Fruit fly (Drosophila melanogaster): ENCODE results near the gene CG46320.

Gene CG46320

DNA sequence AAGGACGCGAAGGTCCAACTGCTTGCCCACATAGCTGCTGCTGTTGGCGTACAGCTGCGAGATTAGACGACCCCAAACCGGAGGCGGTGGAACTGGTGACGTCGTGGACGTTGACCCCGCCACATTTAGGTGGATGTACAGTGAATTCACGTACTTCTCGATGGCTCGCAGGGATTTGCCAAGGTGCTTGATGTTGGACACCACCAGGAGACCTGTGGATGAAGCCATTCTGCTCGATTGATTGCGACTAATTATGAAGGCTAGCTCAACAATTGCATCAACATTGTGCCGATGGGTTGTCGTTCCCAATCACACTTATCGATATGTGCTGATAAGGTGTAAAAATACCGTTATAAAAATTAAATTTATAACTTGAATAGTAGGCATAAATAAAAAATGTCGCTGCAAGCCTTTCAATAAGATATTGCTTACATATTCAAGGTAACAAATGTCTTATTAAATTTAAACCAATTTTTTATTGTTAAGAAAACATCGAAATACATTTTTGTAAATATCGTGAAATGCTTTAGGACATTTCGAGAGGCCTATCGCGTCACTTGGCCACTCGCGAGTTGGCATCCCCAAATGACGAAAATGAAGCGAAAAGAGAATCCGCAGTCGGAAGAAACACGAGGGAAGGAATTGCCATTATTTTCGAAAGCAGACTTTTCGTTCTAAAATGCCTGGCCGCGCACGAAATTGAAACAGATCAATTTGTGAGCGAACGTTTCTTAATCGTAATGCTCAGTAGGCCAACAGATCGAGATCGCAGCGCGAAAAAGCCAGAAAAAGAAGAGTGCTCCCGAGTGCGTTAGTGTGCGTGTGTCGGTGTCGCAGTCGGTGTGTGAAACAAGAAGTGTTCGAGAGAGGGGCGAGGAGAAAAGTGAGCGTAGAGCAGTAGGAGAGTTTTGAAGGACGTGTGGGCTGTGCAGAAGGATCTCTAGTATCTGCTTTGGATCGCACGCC, 104.9 kb downstream of the CG46320 start, which contains the start of the genes Ppat-Dpck and scny:
TSS of gene Ppat-Dpck (minus strand) at position 263 of the 966 bp plus-strand sequence.
TSS of gene scny (plus strand) at position 471 of the 966 bp plus-strand sequence.
- no peak for TF ChIP-seq CG9705 (GFP tag; optimal IDR thresholded peaks at IDR 0.05)
- peak in 1 of 2 experiments; percentile 43 for TF ChIP-seq foxo (GFP tag; optimal IDR thresholded peaks at IDR 0.05)
- TF ChIP-seq GATAd (GFP tag; optimal IDR thresholded peaks at IDR 0.05) = no peak
- TF ChIP-seq Rel (GFP tag; optimal IDR thresholded peaks at IDR 0.05) = no peak
- peak; percentile 21 for TF ChIP-seq Rel (tag; optimal IDR thresholded peaks at IDR 0.05)
- no peak for TF ChIP-seq usp (GFP tag; optimal IDR thresholded peaks at IDR 0.05)
- TF ChIP-seq dsf (GFP tag; optimal IDR thresholded peaks at IDR 0.05; ENCODE audit: borderline replicate concordance) = no peak
- TF ChIP-seq sage (GFP tag; optimal IDR thresholded peaks at IDR 0.05) = no peak
- peak; percentile 1 for TF ChIP-seq OdsH (GFP tag; optimal IDR thresholded peaks at IDR 0.05)
- TF ChIP-seq woc (GFP tag; optimal IDR thresholded peaks at IDR 0.05) = no peak
- peak; percentile 49 for TF ChIP-seq N (GFP tag; optimal IDR thresholded peaks at IDR 0.05)
- TF ChIP-seq HLH106 (tag; optimal IDR thresholded peaks at IDR 0.05) = peak; percentile 13
- TF ChIP-seq Abd-B (GFP tag; optimal IDR thresholded peaks at IDR 0.05) = no peak
- peak; percentile 76 for TF ChIP-seq Jra (GFP tag; optimal IDR thresholded peaks at IDR 0.05)
- no peak for TF ChIP-seq Dif (GFP tag; optimal IDR thresholded peaks at IDR 0.05; ENCODE audit: partially characterized antibody)
- TF ChIP-seq Mio (GFP tag; optimal IDR thresholded peaks at IDR 0.05) = no peak
- TF ChIP-seq dl (GFP tag; optimal IDR thresholded peaks at IDR 0.05; ENCODE audit: insufficient read depth in 1 of 2, partially characterized antibody in 2 of 2) = no peak
- TF ChIP-seq br (GFP tag; optimal IDR thresholded peaks at IDR 0.05) = no peak
- no peak for TF ChIP-seq Vsx2 (GFP tag; optimal IDR thresholded peaks at IDR 0.05; ENCODE audit: partially characterized antibody)
- no peak for TF ChIP-seq sv (GFP tag; optimal IDR thresholded peaks at IDR 0.05)
- TF ChIP-seq psq (GFP tag; optimal IDR thresholded peaks at IDR 0.05) = peak; percentile 99
- peak; percentile 18 for TF ChIP-seq Hr83 (GFP tag; optimal IDR thresholded peaks at IDR 0.05; ENCODE audit: poor library complexity, severe bottlenecking)
- TF ChIP-seq Myc (optimal IDR thresholded peaks at IDR 0.05) = no peak
- TF ChIP-seq Sp1 (GFP tag; optimal IDR thresholded peaks at IDR 0.05) = peak; percentile 33
- no peak for TF ChIP-seq brk (GFP tag; optimal IDR thresholded peaks at IDR 0.05)
- TF ChIP-seq CrebA (GFP tag; optimal IDR thresholded peaks at IDR 0.05; ENCODE audit: borderline replicate concordance) = no peak
- no peak for TF ChIP-seq CG32264 (GFP tag; optimal IDR thresholded peaks at IDR 0.05)
- TF ChIP-seq jim (GFP tag; optimal IDR thresholded peaks at IDR 0.05) = no peak
- no peak for TF ChIP-seq ey (GFP tag; optimal IDR thresholded peaks at IDR 0.05)
- TF ChIP-seq rgr (GFP tag; optimal IDR thresholded peaks at IDR 0.05) = peak; percentile 35
- no peak for TF ChIP-seq lola (GFP tag; optimal IDR thresholded peaks at IDR 0.05)
- TF ChIP-seq tai (GFP tag; optimal IDR thresholded peaks at IDR 0.05) = no peak
- peak; percentile 57 for TF ChIP-seq h (GFP tag; optimal IDR thresholded peaks at IDR 0.05)
- no peak for TF ChIP-seq dmrt93B (GFP tag; optimal IDR thresholded peaks at IDR 0.05)
- TF ChIP-seq fru (GFP tag; optimal IDR thresholded peaks at IDR 0.05) = no peak
- no peak for TF ChIP-seq Dfd (GFP tag; optimal IDR thresholded peaks at IDR 0.05)
- TF ChIP-seq Hnf4 (GFP tag; optimal IDR thresholded peaks at IDR 0.05) = no peak
- no peak for TF ChIP-seq pan (optimal IDR thresholded peaks at IDR 0.05)
- no peak for TF ChIP-seq Hr78 (GFP tag; optimal IDR thresholded peaks at IDR 0.05)

DNA sequence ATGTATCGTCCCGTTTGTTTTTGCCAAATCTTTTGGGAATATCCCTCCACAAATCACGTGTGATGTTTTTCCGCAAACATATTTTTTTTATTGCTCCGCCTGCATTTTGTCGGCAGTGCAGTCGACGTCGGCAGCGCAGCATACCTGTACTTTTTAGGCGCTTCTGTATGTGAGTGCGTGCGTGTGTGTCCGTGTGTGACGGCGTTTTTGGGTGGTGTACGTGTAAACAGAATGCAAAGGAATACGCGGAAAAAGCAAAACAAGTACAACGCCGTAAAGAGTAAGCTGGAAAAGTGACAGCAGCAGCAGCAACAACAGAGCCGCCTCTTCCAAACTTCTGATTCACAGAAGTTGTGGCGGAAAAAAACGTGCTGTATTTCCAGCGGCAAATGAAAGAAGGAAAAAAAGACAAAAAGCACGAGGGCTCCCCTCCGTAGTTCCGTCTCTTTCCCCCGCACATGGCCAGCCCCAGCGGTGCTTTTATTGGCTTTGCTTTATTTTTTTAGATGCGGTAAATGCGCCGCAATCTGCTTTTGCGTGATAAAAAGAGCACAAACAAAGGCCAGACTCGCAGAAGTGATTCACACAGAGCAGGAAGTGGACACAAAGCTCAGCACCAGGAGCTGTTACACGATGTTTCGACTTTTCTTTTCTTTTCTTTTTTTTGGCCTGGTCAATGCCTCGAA, 106.3 kb downstream of the CG46320 start:
- TF ChIP-seq Hr78 (GFP tag; optimal IDR thresholded peaks at IDR 0.05) (no peak), Sp1 (GFP tag; optimal IDR thresholded peaks at IDR 0.05) (peak; percentile 60), psq (GFP tag; optimal IDR thresholded peaks at IDR 0.05) (peak; percentile 95), HLH106 (tag; optimal IDR thresholded peaks at IDR 0.05) (peak; percentile 9), Dfd (GFP tag; optimal IDR thresholded peaks at IDR 0.05) (no peak), fru (GFP tag; optimal IDR thresholded peaks at IDR 0.05) (no peak), ey (GFP tag; optimal IDR thresholded peaks at IDR 0.05) (no peak), Abd-B (GFP tag; optimal IDR thresholded peaks at IDR 0.05) (no peak), Rel (GFP tag; optimal IDR thresholded peaks at IDR 0.05) (no peak), Rel (tag; optimal IDR thresholded peaks at IDR 0.05) (peak; percentile 95), CG9705 (GFP tag; optimal IDR thresholded peaks at IDR 0.05) (peak; percentile 15), Dif (GFP tag; optimal IDR thresholded peaks at IDR 0.05; ENCODE audit: partially characterized antibody) (peak; percentile 8), jim (GFP tag; optimal IDR thresholded peaks at IDR 0.05) (peak; percentile 41)
